Worm (Caenorhabditis elegans) whole organism, midembryonic: ENCODE results near the gene str-2.

Experiments used
- T22C8.4 ChIP-seq: fragments of 200-800 bp; sonication (Bioruptor generic); IDR thresholded peaks from 2 replicates; pipeline ENCODE4 v1.3.6; 2022; ENCODE audit warnings: missing genetic modification characterization, missing compliant biosample characterization
- cog-1 ChIP-seq: sonication (generic microtip); optimal IDR thresholded peaks from 2 replicates; lab custom pipeline; 2016; ENCODE audit warnings: missing genetic modification characterization, missing compliant biosample characterization
- flt-1 ChIP-seq: fragments of 200-800 bp; sonication (Bioruptor generic); IDR thresholded peaks from 2 replicates; pipeline ENCODE4 v1.3.6; 2022; ENCODE audit warnings: missing genetic modification characterization, missing compliant biosample characterization
- klf-2 ChIP-seq: fragments of 200-800 bp; sonication (Bioruptor generic); conservative IDR thresholded peaks from 2 replicates; pipeline ENCODE4 v1.3.6; 2022; ENCODE audit warnings: missing genetic modification reagents, missing genetic modification characterization, missing compliant biosample characterization
- med-1 ChIP-seq: sonication (generic microtip); optimal IDR thresholded peaks from 2 replicates; lab custom pipeline; 2017; ENCODE audit warnings: missing genetic modification characterization, mild to moderate bottlenecking, missing compliant biosample characterization, antibody characterized with exemption, missing genetic modification reagents; ENCODE audit not compliant: insufficient read depth
- tab-1 ChIP-seq: fragments of 200-800 bp; sonication (Bioruptor generic); IDR thresholded peaks from 2 replicates; pipeline ENCODE4 v1.3.6; 2022; ENCODE audit warnings: missing genetic modification characterization, missing compliant biosample characterization
- ztf-23 ChIP-seq: fragments of 200-800 bp; sonication (Bioruptor generic); IDR thresholded peaks from 2 replicates; pipeline ENCODE4 v1.3.6; 2022; ENCODE audit warnings: missing genetic modification reagents, missing genetic modification characterization, missing compliant biosample characterization

DNA sequence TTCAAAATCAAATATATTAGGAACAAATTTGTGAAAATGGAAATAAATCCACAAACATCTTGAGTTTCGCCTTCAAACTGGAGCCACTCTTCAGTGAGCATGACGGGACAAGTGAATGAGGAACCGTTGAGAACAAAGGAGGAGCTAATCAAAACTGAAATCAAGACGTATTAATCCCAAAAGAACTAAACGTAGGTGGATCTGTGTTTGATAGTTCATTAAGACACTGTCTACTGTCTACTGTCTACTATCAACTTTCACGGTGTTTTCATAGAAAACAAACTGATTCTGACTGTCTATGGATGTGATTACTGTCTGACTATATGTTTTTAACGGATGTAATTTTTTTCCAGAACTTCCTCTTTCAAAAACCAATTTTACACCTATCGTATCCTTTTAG lies 2.3 kb downstream of the str-2 start, which contains the start of gene str-193:
- no peak for TF ChIP-seq klf-2 (GFP tag; lab: Robert Waterston, UW)
- TF ChIP-seq ztf-23 (GFP tag; lab: Robert Waterston, UW), result no peak
- TF ChIP-seq med-1 (GFP tag; lab: Kevin White, UChicago), result no peak
- TF ChIP-seq T22C8.4 (GFP tag; lab: Robert Waterston, UW), result no peak
- TF ChIP-seq tab-1 (GFP tag; lab: Robert Waterston, UW), result no peak
- TF ChIP-seq cog-1 (tag; lab: Kevin White, UChicago), result no peak
- no peak for TF ChIP-seq flt-1 (GFP tag; lab: Robert Waterston, UW)
